Worm (Caenorhabditis elegans): ENCODE data around the gene B0244.10.

- TF ChIP-seq nhr-23 (tag; optimal IDR thresholded peaks at IDR 0.05), result no peak
- no peak for TF ChIP-seq nhr-76 (tag; optimal IDR thresholded peaks at IDR 0.05)
- no peak for TF ChIP-seq ztf-11 (tag; optimal IDR thresholded peaks at IDR 0.05)
- no peak for TF ChIP-seq zag-1 (tag; optimal IDR thresholded peaks at IDR 0.05)
- TF ChIP-seq nhr-28 (tag; optimal IDR thresholded peaks at IDR 0.05), result no peak
- TF ChIP-seq mml-1 (tag; optimal IDR thresholded peaks at IDR 0.05), result no peak
- no peak for TF ChIP-seq unc-39 (tag; optimal IDR thresholded peaks at IDR 0.05)
- TF ChIP-seq ceh-82 (tag; optimal IDR thresholded peaks at IDR 0.05), result no peak
Measured at ce11 chrIII:5758519-5759099, 23.7 kb downstream of the B0244.10 start.
